Fruit fly (Drosophila melanogaster) whole organism, pupa: ENCODE results near the gene CG13311.

Experiments
- CG10348 ChIP-seq: fragments of 200-800 bp; sonication (Bioruptor generic); IDR thresholded peaks from 2 replicates; pipeline ENCODE4 v1.3.6; 2022; ENCODE audit warnings: missing biosample characterization, missing genetic modification characterization
- CG17806 ChIP-seq: fragments of 200-800 bp; sonication (Bioruptor generic); optimal IDR thresholded peaks from 2 replicates; lab custom pipeline; 2018; ENCODE audit warnings: missing biosample characterization, mild to moderate bottlenecking, missing genetic modification characterization, moderate library complexity
- CG9948 ChIP-seq: fragments of 200-800 bp; sonication (Bioruptor generic); optimal IDR thresholded peaks from 2 replicates; lab custom pipeline; 2018; ENCODE audit warnings: missing biosample characterization, mild to moderate bottlenecking, missing genetic modification characterization, moderate library complexity
- D1 ChIP-seq: fragments of 200-800 bp; sonication (Bioruptor generic); optimal IDR thresholded peaks from 2 replicates; lab custom pipeline; 2018; ENCODE audit warnings: missing biosample characterization, mild to moderate bottlenecking, missing genetic modification characterization, moderate library complexity
- Pif1A ChIP-seq: fragments of 200-800 bp; sonication (Bioruptor generic); optimal IDR thresholded peaks from 3 replicates; lab custom pipeline; 2016; ENCODE audit warnings: missing biosample characterization, missing genetic modification characterization
- Pif1B ChIP-seq: fragments of 200-800 bp; sonication (Bioruptor generic); optimal IDR thresholded peaks from 3 replicates; lab custom pipeline; 2016; ENCODE audit warnings: missing biosample characterization, missing genetic modification characterization
- fd96Ca ChIP-seq: fragments of 200-800 bp; sonication (Bioruptor generic); IDR thresholded peaks from 3 replicates; pipeline ENCODE4 v1.3.6; 2022; ENCODE audit warnings: missing biosample characterization, missing genetic modification characterization

DNA sequence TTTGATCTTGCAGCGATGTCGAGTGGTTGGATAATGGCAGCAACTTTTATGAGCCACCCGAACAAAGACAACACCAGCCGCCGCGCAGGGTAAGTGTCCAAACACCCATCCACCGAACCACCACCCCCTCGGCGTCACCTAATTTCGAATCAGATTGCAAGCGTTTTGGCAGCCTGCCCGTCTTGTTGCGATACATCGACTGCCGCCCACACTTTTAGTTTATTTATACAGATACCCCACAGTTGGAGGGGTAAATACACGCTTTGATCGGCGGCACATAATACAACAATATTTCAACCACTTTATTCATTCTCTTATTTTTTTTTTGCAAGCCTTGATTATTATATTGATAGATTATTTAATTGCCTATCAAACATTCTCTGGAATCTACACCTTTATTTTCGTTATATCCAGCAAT lies 38.9 kb downstream of the CG13311 start:
- TF ChIP-seq Pif1A (GFP tag; lab: Kevin White, UChicago) (peak; percentile 10), D1 (tag; lab: Kevin White, UChicago) (no peak), fd96Ca (GFP tag; lab: Robert Waterston, UW) (peak; percentile 12; the same call in 1 of the 3 replicates), Pif1B (GFP tag; lab: Kevin White, UChicago) (no peak), CG10348 (GFP tag; lab: Robert Waterston, UW) (no peak), CG17806 (no peak), CG9948 (no peak)
